Fruit fly (Drosophila melanogaster) whole organism, embryonic: ENCODE data around the gene Hap40.

Experiments used
- Adf1 ChIP-seq: fragments of 200-800 bp; sonication (Bioruptor generic); IDR thresholded peaks from 2 replicates; pipeline ENCODE4 v1.3.6; 2022; ENCODE audit warnings: missing biosample characterization, missing genetic modification characterization
- B-H1 ChIP-seq: fragments of 200-800 bp; sonication (Bioruptor generic); IDR thresholded peaks from 3 replicates; pipeline ENCODE4 v1.3.6; 2022; ENCODE audit warnings: missing biosample characterization, missing genetic modification characterization
- BtbVII ChIP-seq: fragments of 200-800 bp; sonication (Bioruptor generic); optimal IDR thresholded peaks from 3 replicates; lab custom pipeline; 2017; ENCODE audit warnings: missing biosample characterization, mild to moderate bottlenecking, missing genetic modification characterization
- CG1024 ChIP-seq: fragments of 200-800 bp; sonication (Bioruptor generic); IDR thresholded peaks from 2 replicates; pipeline ENCODE4 v1.3.6; 2022; ENCODE audit warnings: missing biosample characterization, missing genetic modification characterization
- CG10462 ChIP-seq: fragments of 200-800 bp; sonication (Bioruptor generic); optimal IDR thresholded peaks from 2 replicates; lab custom pipeline; 2016; ENCODE audit warnings: missing biosample characterization, missing genetic modification characterization
- CG11723 ChIP-seq: fragments of 200-800 bp; sonication (Bioruptor generic); optimal IDR thresholded peaks from 2 replicates; lab custom pipeline; 2017; ENCODE audit warnings: missing biosample characterization, mild to moderate bottlenecking, missing genetic modification characterization
- CG12744 ChIP-seq: fragments of 200-800 bp; sonication (Bioruptor generic); optimal IDR thresholded peaks from 2 replicates; lab custom pipeline; 2016; ENCODE audit warnings: missing biosample characterization, missing genetic modification characterization
- CG13775 ChIP-seq: fragments of 200-800 bp; sonication (Bioruptor generic); optimal IDR thresholded peaks from 3 replicates; lab custom pipeline; 2017; ENCODE audit warnings: missing biosample characterization, mild to moderate bottlenecking, missing genetic modification characterization
- CG1529 ChIP-seq: fragments of 200-800 bp; sonication (Bioruptor generic); optimal IDR thresholded peaks from 3 replicates; lab custom pipeline; 2018; ENCODE audit warnings: missing biosample characterization, missing genetic modification characterization
- CG15601 ChIP-seq: fragments of 200-800 bp; sonication (Bioruptor generic); optimal IDR thresholded peaks from 3 replicates; lab custom pipeline; 2019; ENCODE audit warnings: missing biosample characterization, mild to moderate bottlenecking, missing genetic modification characterization, moderate library complexity
- CG1602 ChIP-seq: fragments of 200-800 bp; sonication (Bioruptor generic); optimal IDR thresholded peaks from 3 replicates; lab custom pipeline; 2016; ENCODE audit warnings: missing biosample characterization, missing genetic modification characterization
- CG16779 ChIP-seq: fragments of 200-800 bp; sonication (Bioruptor generic); IDR thresholded peaks from 2 replicates; pipeline ENCODE4 v1.3.6; 2022; ENCODE audit warnings: missing biosample characterization, missing genetic modification characterization
- CG17359 ChIP-seq: fragments of 200-800 bp; sonication (Bioruptor generic); optimal IDR thresholded peaks from 3 replicates; lab custom pipeline; 2018; ENCODE audit warnings: missing biosample characterization, mild to moderate bottlenecking, missing genetic modification characterization, moderate library complexity
- CG2129 ChIP-seq: fragments of 200-800 bp; sonication (Bioruptor generic); IDR thresholded peaks from 2 replicates; pipeline ENCODE4 v1.3.6; 2022; ENCODE audit warnings: missing biosample characterization, missing genetic modification characterization; ENCODE audit not compliant: partially characterized antibody
- CG2889 ChIP-seq: fragments of 200-800 bp; sonication (Bioruptor generic); IDR thresholded peaks from 3 replicates; pipeline ENCODE4 v1.3.6; 2022; ENCODE audit warnings: missing biosample characterization, missing genetic modification characterization
- CG3163 ChIP-seq: fragments of 200-800 bp; sonication (Bioruptor generic); optimal IDR thresholded peaks from 3 replicates; lab custom pipeline; 2016; ENCODE audit warnings: missing biosample characterization, missing genetic modification characterization
- CG4360 ChIP-seq: fragments of 200-800 bp; sonication (Bioruptor generic); IDR thresholded peaks from 2 replicates; pipeline ENCODE4 v1.3.6; 2022; ENCODE audit warnings: missing biosample characterization, missing genetic modification characterization
- CG6272 ChIP-seq: fragments of 200-800 bp; sonication (Bioruptor generic); IDR thresholded peaks from 2 replicates; pipeline ENCODE4 v1.3.6; 2022; ENCODE audit warnings: missing biosample characterization, missing genetic modification characterization
- CG6683 ChIP-seq: fragments of 200-800 bp; sonication (Bioruptor generic); optimal IDR thresholded peaks from 2 replicates; lab custom pipeline; 2017; ENCODE audit warnings: missing biosample characterization, mild to moderate bottlenecking, missing genetic modification characterization, missing genetic modification reagents
- CG8388 ChIP-seq: fragments of 200-800 bp; sonication (Bioruptor generic); optimal IDR thresholded peaks from 2 replicates; lab custom pipeline; 2019; ENCODE audit warnings: missing biosample characterization, mild to moderate bottlenecking, missing genetic modification characterization, moderate library complexity
- CG8924 ChIP-seq: fragments of 200-800 bp; optimal IDR thresholded peaks from 3 replicates; lab custom pipeline; 2019; ENCODE audit warnings: missing biosample characterization, mild to moderate bottlenecking, missing genetic modification characterization, moderate library complexity
- CG9727 ChIP-seq: fragments of 200-800 bp; sonication (Bioruptor generic); optimal IDR thresholded peaks from 3 replicates; lab custom pipeline; 2017; ENCODE audit warnings: missing biosample characterization, mild to moderate bottlenecking, missing genetic modification characterization
- CG9817 ChIP-seq: fragments of 200-800 bp; sonication (Bioruptor generic); optimal IDR thresholded peaks from 2 replicates; lab custom pipeline; 2018; ENCODE audit warnings: missing biosample characterization, mild to moderate bottlenecking, missing genetic modification characterization, moderate library complexity
- Camta ChIP-seq: fragments of 200-800 bp; sonication (Bioruptor generic); optimal IDR thresholded peaks from 2 replicates; lab custom pipeline; 2016; ENCODE audit warnings: missing biosample characterization, missing genetic modification characterization
- CoRest ChIP-seq: fragments of 200-800 bp; sonication (Bioruptor generic); optimal IDR thresholded peaks from 3 replicates; lab custom pipeline; 2018; ENCODE audit warnings: missing biosample characterization, mild to moderate bottlenecking, missing genetic modification characterization, moderate library complexity
- Doc3 ChIP-seq: fragments of 200-800 bp; sonication (Bioruptor generic); IDR thresholded peaks from 3 replicates; pipeline ENCODE4 v1.3.6; 2022; ENCODE audit warnings: missing biosample characterization, missing genetic modification characterization; ENCODE audit not compliant: partially characterized antibody
- Eip74EF ChIP-seq, 2 experiments: fragments of 200-800 bp in 1 of 2; fragments of >200 bp in 1 of 2; sonication (Bioruptor generic) in 1 of 2; optimal IDR thresholded peaks; 2 replicates each; lab custom pipeline; 2017 to 2019; ENCODE audit warnings: missing biosample characterization in 2 of 2, missing genetic modification characterization in 2 of 2, mild to moderate bottlenecking in 1 of 2, moderate library complexity in 1 of 2
- Elba2 ChIP-seq: fragments of 200-800 bp; sonication (Bioruptor generic); optimal IDR thresholded peaks from 3 replicates; lab custom pipeline; 2016; ENCODE audit warnings: missing biosample characterization, missing genetic modification characterization
- Fer2 ChIP-seq: fragments of 200-800 bp; sonication (Bioruptor generic); optimal IDR thresholded peaks from 2 replicates; lab custom pipeline; 2018; ENCODE audit warnings: missing biosample characterization, mild to moderate bottlenecking, missing genetic modification characterization, moderate library complexity
- Lhr ChIP-seq: fragments of 200-800 bp; sonication (Bioruptor generic); optimal IDR thresholded peaks from 3 replicates; lab custom pipeline; 2017; ENCODE audit warnings: mild to moderate bottlenecking, missing biosample characterization, missing genetic modification reagents, missing genetic modification characterization
- Med ChIP-seq: fragments of 200-800 bp; sonication (Bioruptor generic); peaks from one replicate; lab custom pipeline; 2016; ENCODE audit warnings: missing biosample characterization, missing genetic modification characterization, mild to moderate bottlenecking, inconsistent platforms, moderate library complexity
- Mrtf ChIP-seq: fragments of 200-800 bp; sonication (Bioruptor generic); IDR thresholded peaks from 3 replicates; pipeline ENCODE4 v1.3.6; 2022; ENCODE audit warnings: missing biosample characterization, missing genetic modification characterization
- Nf-YB ChIP-seq: fragments of 200-800 bp; sonication (Bioruptor generic); optimal IDR thresholded peaks from 3 replicates; lab custom pipeline; 2019; ENCODE audit warnings: missing biosample characterization, mild to moderate bottlenecking, missing genetic modification characterization, moderate library complexity
- Sin3A ChIP-seq: fragments of >200 bp; optimal IDR thresholded peaks from 2 replicates; lab custom pipeline; 2018
- Sox102F ChIP-seq: fragments of 200-800 bp; sonication (Bioruptor generic); optimal IDR thresholded peaks from 2 replicates; lab custom pipeline; 2018; ENCODE audit warnings: missing biosample characterization, mild to moderate bottlenecking, missing genetic modification characterization, moderate library complexity
- Sry-β ChIP-seq: fragments of 200-800 bp; sonication (Bioruptor generic); optimal IDR thresholded peaks from 2 replicates; lab custom pipeline; 2018; ENCODE audit warnings: missing biosample characterization, mild to moderate bottlenecking, missing genetic modification characterization, moderate library complexity
- Usf ChIP-seq: fragments of 200-800 bp; sonication (Bioruptor generic); optimal IDR thresholded peaks from 2 replicates; lab custom pipeline; 2017; ENCODE audit warnings: missing genotype, missing biosample characterization, missing genetic modification characterization
- ase ChIP-seq: fragments of 200-800 bp; sonication (Bioruptor generic); IDR thresholded peaks from 3 replicates; pipeline ENCODE4 v1.3.6; 2022; ENCODE audit warnings: missing biosample characterization, missing genetic modification characterization
- nerfin-1 ChIP-seq: fragments of 200-800 bp; sonication (Bioruptor generic); optimal IDR thresholded peaks from 3 replicates; lab custom pipeline; 2019; ENCODE audit warnings: missing biosample characterization, mild to moderate bottlenecking, missing genetic modification characterization, moderate library complexity
- otp ChIP-seq: fragments of 200-800 bp; sonication (Bioruptor generic); IDR thresholded peaks from 3 replicates; pipeline ENCODE4, ENCODE4 v1.3.6; 2022; ENCODE audit warnings: missing biosample characterization, missing genetic modification characterization
- p53 ChIP-seq: fragments of 200-800 bp; sonication (Bioruptor generic); optimal IDR thresholded peaks from 2 replicates; lab custom pipeline; 2016; ENCODE audit warnings: missing biosample characterization, missing genetic modification characterization
- pfk ChIP-seq: fragments of 200-800 bp; sonication (Bioruptor generic); optimal IDR thresholded peaks from 2 replicates; lab custom pipeline; 2018; ENCODE audit warnings: missing biosample characterization, mild to moderate bottlenecking, missing genetic modification characterization, moderate library complexity
- repo ChIP-seq: fragments of 200-800 bp; sonication (Bioruptor generic); optimal IDR thresholded peaks from 2 replicates; lab custom pipeline; 2016; ENCODE audit warnings: missing biosample characterization, missing genetic modification characterization
- schlank ChIP-seq: fragments of 200-800 bp; sonication (Bioruptor generic); optimal IDR thresholded peaks from 2 replicates; lab custom pipeline; 2018; ENCODE audit warnings: missing biosample characterization, mild to moderate bottlenecking, missing genetic modification characterization
- sima ChIP-seq: fragments of 200-800 bp; sonication (Bioruptor generic); optimal IDR thresholded peaks from 2 replicates; lab custom pipeline; 2016; ENCODE audit warnings: missing biosample characterization, missing genetic modification characterization
- stc ChIP-seq: fragments of 200-800 bp; sonication (Bioruptor generic); IDR thresholded peaks from 2 replicates; pipeline ENCODE4 v1.3.6; 2022; ENCODE audit warnings: missing biosample characterization, missing genetic modification characterization
- stwl ChIP-seq: fragments of 200-800 bp; sonication (Bioruptor generic); optimal IDR thresholded peaks from 3 replicates; lab custom pipeline; 2018; ENCODE audit warnings: missing biosample characterization, mild to moderate bottlenecking, missing genetic modification characterization, moderate library complexity
- tx ChIP-seq: fragments of 200-800 bp; sonication (Bioruptor generic); optimal IDR thresholded peaks from 2 replicates; lab custom pipeline; 2016; ENCODE audit warnings: missing biosample characterization, missing genetic modification characterization
- vfl ChIP-seq: fragments of 200-800 bp; sonication (Bioruptor generic); optimal IDR thresholded peaks from 2 replicates; lab custom pipeline; 2016; ENCODE audit warnings: missing biosample characterization, missing genetic modification characterization
- zen ChIP-seq: fragments of 200-800 bp; sonication (Bioruptor generic); optimal IDR thresholded peaks from 3 replicates; lab custom pipeline; 2018; ENCODE audit warnings: missing biosample characterization, mild to moderate bottlenecking, missing genetic modification characterization, moderate library complexity
- zf30C ChIP-seq: fragments of 200-800 bp; sonication (Bioruptor generic); optimal IDR thresholded peaks from 3 replicates; lab custom pipeline; 2018; ENCODE audit warnings: missing biosample characterization, mild to moderate bottlenecking, missing genetic modification characterization

Hap40 gene

dm6 chrX:15733995-15734394 lies 30.1 kb downstream of the Hap40 start, which contains the start of the genes CG12379 and MagR (continued):
- TF ChIP-seq Sry-β (peak; percentile 87), CG1529 (GFP tag; lab: Kevin White, UChicago) (no peak), BtbVII (GFP tag; lab: Kevin White, UChicago) (peak; percentile 19), CG6683 (no peak), schlank (tag; lab: Kevin White, UChicago) (peak; percentile 29), otp (no peak), CG1024 (GFP tag; lab: Robert Waterston, UW) (no peak), Eip74EF (GFP tag; optimal IDR thresholded peaks at IDR 0.05; lab: Kevin White, UChicago) (no peak), CoRest (tag; lab: Kevin White, UChicago) (peak; percentile 78), CG10462 (GFP tag; lab: Kevin White, UChicago) (no peak), vfl (peak; percentile 31), CG16779 (GFP tag; lab: Robert Waterston, UW) (no peak), Camta (peak; percentile 55), Lhr (GFP tag; lab: Kevin White, UChicago) (no peak), Mrtf (GFP tag; lab: Robert Waterston, UW) (no peak), CG4360 (GFP tag; lab: Robert Waterston, UW) (no peak), Fer2 (peak; percentile 57), Sin3A (lab: Kevin White, UChicago) (peak; percentile 58), Nf-YB (no peak), CG3163 (GFP tag; lab: Kevin White, UChicago) (no peak), CG12744 (GFP tag; lab: Kevin White, UChicago) (peak; percentile 9), Doc3 (GFP tag; lab: Robert Waterston, UW) (peak; percentile 78), pfk (GFP tag; lab: Kevin White, UChicago) (no peak), Med (GFP tag; lab: Kevin White, UChicago) (peak; percentile 91), repo (GFP tag; lab: Kevin White, UChicago) (no peak), CG8388 (GFP tag; lab: Kevin White, UChicago) (peak; percentile 33), CG8924 (tag; lab: Kevin White, UChicago) (peak; percentile 48), Adf1 (GFP tag; lab: Robert Waterston, UW) (0 out of 2 replicates have a peak, but pooled peaks have one; percentile 20), CG13775 (peak; percentile 59), CG1602 (GFP tag; lab: Kevin White, UChicago) (peak; percentile 45), CG11723 (GFP tag; lab: Kevin White, UChicago) (no peak), tx (GFP tag; lab: Kevin White, UChicago) (peak; percentile 67), sima (no peak), Usf (GFP tag; lab: Kevin White, UChicago) (peak; percentile 22), CG2129 (peak; percentile 48), stc (no peak), Sox102F (GFP tag; lab: Kevin White, UChicago) (no peak), Elba2 (GFP tag; lab: Kevin White, UChicago) (peak; percentile 8), p53 (GFP tag; lab: Kevin White, UChicago) (no peak), CG9727 (GFP tag; lab: Kevin White, UChicago) (peak; percentile 64), ase (GFP tag; lab: Robert Waterston, UW) (no peak), nerfin-1 (tag; lab: Kevin White, UChicago) (peak; percentile 79), zf30C (GFP tag; lab: Kevin White, UChicago) (no peak), stwl (no peak), CG9817 (tag; lab: Kevin White, UChicago) (peak; percentile 73), CG15601 (tag; lab: Kevin White, UChicago) (no peak), CG2889 (GFP tag; lab: Robert Waterston, UW) (no peak), CG6272 (GFP tag; lab: Robert Waterston, UW) (peak; percentile 49), CG17359 (tag; lab: Kevin White, UChicago) (peak; percentile 27), zen (tag; lab: Kevin White, UChicago) (peak; percentile 50), B-H1 (no peak)
